Fruit fly (Drosophila melanogaster) whole organism, embryonic: Measurements from ENCODE around the gene CG46460.
A peak's percentile ranks its signal among the peaks of the same experiment; 100 is the strongest.

Source experiments
- Atf3 ChIP-seq: fragments of 200-800 bp; sonication (Bioruptor generic); optimal IDR thresholded peaks from 3 replicates; lab custom pipeline; 2016; ENCODE audit warnings: missing biosample characterization, missing genetic modification characterization
- CG11085 ChIP-seq: fragments of 200-800 bp; sonication (Bioruptor generic); IDR thresholded peaks from 2 replicates; pipeline ENCODE4 v1.3.6; 2022; ENCODE audit warnings: missing biosample characterization, missing genetic modification characterization
- CG11695 ChIP-seq: fragments of 200-800 bp; sonication (Bioruptor generic); IDR thresholded peaks from 3 replicates; pipeline ENCODE4 v1.3.6; 2022; ENCODE audit warnings: missing biosample characterization, missing genetic modification characterization
- CG12236 ChIP-seq: fragments of 200-800 bp; sonication (Bioruptor generic); optimal IDR thresholded peaks from 2 replicates; lab custom pipeline; 2016; ENCODE audit warnings: missing biosample characterization, missing genetic modification characterization
- CG12299 ChIP-seq: fragments of 200-800 bp; sonication (Bioruptor generic); optimal IDR thresholded peaks from 2 replicates; lab custom pipeline; 2018; ENCODE audit warnings: missing biosample characterization, mild to moderate bottlenecking, missing genetic modification characterization
- CG12659 ChIP-seq: fragments of 200-800 bp; sonication (Bioruptor generic); optimal IDR thresholded peaks from 3 replicates; lab custom pipeline; 2017; ENCODE audit warnings: mild to moderate bottlenecking, missing biosample characterization, missing genetic modification reagents, missing genetic modification characterization
- CG14441 ChIP-seq: fragments of 200-800 bp; sonication (Bioruptor generic); IDR thresholded peaks from 2 replicates; pipeline ENCODE4 v1.3.6; 2022; ENCODE audit warnings: missing biosample characterization, missing genetic modification characterization
- CG17385 ChIP-seq: fragments of 200-800 bp; sonication (Bioruptor generic); optimal IDR thresholded peaks from 3 replicates; lab custom pipeline; 2018; ENCODE audit warnings: missing biosample characterization, mild to moderate bottlenecking, missing genetic modification characterization
- CG18619 ChIP-seq: fragments of 200-800 bp; sonication (Bioruptor generic); optimal IDR thresholded peaks from 3 replicates; lab custom pipeline; 2017; ENCODE audit warnings: missing biosample characterization, mild to moderate bottlenecking, missing genetic modification characterization
- CG18764 ChIP-seq: fragments of 200-800 bp; sonication (Bioruptor generic); optimal IDR thresholded peaks from 3 replicates; lab custom pipeline; 2016; ENCODE audit warnings: missing biosample characterization, missing genetic modification characterization
- CG32772 ChIP-seq: fragments of 200-800 bp; sonication (Bioruptor generic); IDR thresholded peaks from 2 replicates; pipeline ENCODE4 v1.3.6; 2022; ENCODE audit warnings: missing biosample characterization, missing genetic modification characterization
- CG4617 ChIP-seq: fragments of 200-800 bp; sonication (Bioruptor generic); optimal IDR thresholded peaks from 3 replicates; lab custom pipeline; 2016; ENCODE audit warnings: missing biosample characterization, missing genetic modification characterization, borderline replicate concordance
- CG4854 ChIP-seq: fragments of 200-800 bp; sonication (Bioruptor generic); optimal IDR thresholded peaks from 2 replicates; lab custom pipeline; 2016; ENCODE audit warnings: missing biosample characterization, missing genetic modification characterization, inconsistent platforms
- CG8478 ChIP-seq: fragments of >200 bp; optimal IDR thresholded peaks from 2 replicates; lab custom pipeline; 2018
- CG9727 ChIP-seq: fragments of 200-800 bp; sonication (Bioruptor generic); optimal IDR thresholded peaks from 3 replicates; lab custom pipeline; 2017; ENCODE audit warnings: missing biosample characterization, mild to moderate bottlenecking, missing genetic modification characterization
- CrebB ChIP-seq: fragments of 200-800 bp; sonication (Bioruptor generic); optimal IDR thresholded peaks from 3 replicates; lab custom pipeline; 2018; ENCODE audit warnings: missing biosample characterization, mild to moderate bottlenecking, missing genetic modification characterization
- Dbx ChIP-seq: fragments of 200-800 bp; sonication (Bioruptor generic); IDR thresholded peaks from 3 replicates; pipeline ENCODE4 v1.3.6; 2022; ENCODE audit warnings: missing biosample characterization, missing genetic modification characterization
- Dip2 ChIP-seq: fragments of 200-800 bp; sonication (Bioruptor generic); IDR thresholded peaks from 2 replicates; pipeline ENCODE4 v1.3.6; 2022; ENCODE audit warnings: missing biosample characterization, missing genetic modification characterization
- Dip3 ChIP-seq: fragments of 200-800 bp; sonication (Bioruptor generic); optimal IDR thresholded peaks from 3 replicates; lab custom pipeline; 2016; ENCODE audit warnings: missing biosample characterization, missing genetic modification characterization
- Doc3 ChIP-seq: fragments of 200-800 bp; sonication (Bioruptor generic); IDR thresholded peaks from 3 replicates; pipeline ENCODE4 v1.3.6; 2022; ENCODE audit warnings: missing biosample characterization, missing genetic modification characterization; ENCODE audit not compliant: partially characterized antibody
- Dp ChIP-seq: fragments of 200-800 bp; sonication (Bioruptor generic); optimal IDR thresholded peaks from 2 replicates; lab custom pipeline; 2018; ENCODE audit warnings: missing biosample characterization, mild to moderate bottlenecking, missing genetic modification characterization, moderate library complexity
- Elba2 ChIP-seq: fragments of 200-800 bp; sonication (Bioruptor generic); optimal IDR thresholded peaks from 3 replicates; lab custom pipeline; 2016; ENCODE audit warnings: missing biosample characterization, missing genetic modification characterization
- Fer2 ChIP-seq: fragments of 200-800 bp; sonication (Bioruptor generic); optimal IDR thresholded peaks from 2 replicates; lab custom pipeline; 2018; ENCODE audit warnings: missing biosample characterization, mild to moderate bottlenecking, missing genetic modification characterization, moderate library complexity
- Hr3 ChIP-seq: fragments of 200-800 bp; sonication (Bioruptor generic); optimal IDR thresholded peaks from 3 replicates; lab custom pipeline; 2016; ENCODE audit warnings: missing biosample characterization, missing genetic modification characterization
- NFAT ChIP-seq: fragments of 200-800 bp; sonication (Bioruptor generic); IDR thresholded peaks from 2 replicates; pipeline ENCODE4 v1.3.6; 2022; ENCODE audit warnings: missing biosample characterization, missing genetic modification characterization
- Opbp ChIP-seq: fragments of 200-800 bp; sonication (Bioruptor generic); IDR thresholded peaks from 3 replicates; pipeline ENCODE4 v1.3.6; 2022; ENCODE audit warnings: missing biosample characterization, missing genetic modification characterization; ENCODE audit not compliant: partially characterized antibody
- Six4 ChIP-seq: fragments of 200-800 bp; sonication (Bioruptor generic); optimal IDR thresholded peaks from 2 replicates; lab custom pipeline; 2016; ENCODE audit warnings: missing biosample characterization, missing genetic modification characterization
- Sry-β ChIP-seq: fragments of 200-800 bp; sonication (Bioruptor generic); optimal IDR thresholded peaks from 2 replicates; lab custom pipeline; 2018; ENCODE audit warnings: missing biosample characterization, mild to moderate bottlenecking, missing genetic modification characterization, moderate library complexity
- Ssrp ChIP-seq: fragments of 200-800 bp; sonication (Bioruptor generic); optimal IDR thresholded peaks from 2 replicates; lab custom pipeline; 2018; ENCODE audit warnings: missing biosample characterization, mild to moderate bottlenecking, missing genetic modification characterization, moderate library complexity
- Usf ChIP-seq: fragments of 200-800 bp; sonication (Bioruptor generic); optimal IDR thresholded peaks from 2 replicates; lab custom pipeline; 2017; ENCODE audit warnings: missing genotype, missing biosample characterization, missing genetic modification characterization
- al ChIP-seq: fragments of 200-800 bp; sonication (Bioruptor generic); IDR thresholded peaks from 2 replicates; pipeline ENCODE4 v1.3.6; 2022; ENCODE audit warnings: missing biosample characterization, missing genetic modification characterization
- ash1 ChIP-seq: fragments of 200-800 bp; sonication (Bioruptor generic); optimal IDR thresholded peaks from 2 replicates; lab custom pipeline; 2018; ENCODE audit warnings: missing biosample characterization, mild to moderate bottlenecking, missing genetic modification characterization
- az2 ChIP-seq: fragments of 200-800 bp; sonication (Bioruptor generic); optimal IDR thresholded peaks from 3 replicates; lab custom pipeline; 2016; ENCODE audit warnings: missing biosample characterization, missing genetic modification characterization
- bab2 ChIP-seq: fragments of 200-800 bp; sonication (Bioruptor generic); optimal IDR thresholded peaks from 2 replicates; lab custom pipeline; 2016; ENCODE audit warnings: missing biosample characterization, missing genetic modification characterization
- btn ChIP-seq: fragments of 200-800 bp; sonication (Bioruptor generic); optimal IDR thresholded peaks from 2 replicates; lab custom pipeline; 2016; ENCODE audit warnings: missing biosample characterization, missing genetic modification characterization
- ems ChIP-seq: fragments of 200-800 bp; sonication (Bioruptor generic); optimal IDR thresholded peaks from 3 replicates; lab custom pipeline; 2016; ENCODE audit warnings: missing biosample characterization, missing genetic modification characterization
- fd64A ChIP-seq: fragments of 200-800 bp; sonication (Bioruptor generic); optimal IDR thresholded peaks from 3 replicates; lab custom pipeline; 2018; ENCODE audit warnings: missing biosample characterization, mild to moderate bottlenecking, missing genetic modification characterization
- grn ChIP-seq: fragments of 200-800 bp; sonication (Bioruptor generic); optimal IDR thresholded peaks from 3 replicates; lab custom pipeline; 2017; ENCODE audit warnings: missing biosample characterization, missing genetic modification characterization
- jing ChIP-seq: fragments of 200-800 bp; sonication (Bioruptor generic); optimal IDR thresholded peaks from 2 replicates; lab custom pipeline; 2018; ENCODE audit warnings: missing biosample characterization, mild to moderate bottlenecking, missing genetic modification characterization
- kah ChIP-seq: fragments of 200-800 bp; sonication (Bioruptor generic); optimal IDR thresholded peaks from 2 replicates; lab custom pipeline; 2018; ENCODE audit warnings: missing biosample characterization, mild to moderate bottlenecking, missing genetic modification characterization
- ken ChIP-seq: fragments of 200-800 bp; sonication (Bioruptor generic); IDR thresholded peaks from 3 replicates; pipeline ENCODE4 v1.3.6; 2022; ENCODE audit warnings: missing biosample characterization, missing genetic modification characterization
- nmo ChIP-seq: fragments of 200-800 bp; sonication (Bioruptor generic); optimal IDR thresholded peaks from 2 replicates; lab custom pipeline; 2018; ENCODE audit warnings: missing biosample characterization, mild to moderate bottlenecking, missing genetic modification characterization, moderate library complexity
- onecut ChIP-seq: fragments of 200-800 bp; sonication (Bioruptor generic); IDR thresholded peaks from 2 replicates; pipeline ENCODE4 v1.3.6; 2022; ENCODE audit warnings: missing biosample characterization, missing genetic modification characterization
- sc ChIP-seq, 3 experiments: fragments of >200 bp in 2 of 3; fragments of 200-800 bp in 1 of 3; sonication (Bioruptor generic) in 1 of 3; optimal IDR thresholded peaks; 2 replicates in 2 of 3; 3 replicates in 1 of 3; lab custom pipeline; 2017; ENCODE audit warnings: mild to moderate bottlenecking in 1 of 3, missing biosample characterization in 1 of 3, missing genetic modification characterization in 1 of 3, missing genetic modification reagents in 1 of 3
- sob ChIP-seq: fragments of 200-800 bp; sonication (Bioruptor generic); IDR thresholded peaks from 2 replicates; pipeline ENCODE4 v1.3.6; 2022; ENCODE audit warnings: missing biosample characterization, missing genetic modification characterization
- sr ChIP-seq: fragments of 200-800 bp; sonication (Bioruptor generic); IDR thresholded peaks from 3 replicates; pipeline ENCODE4 v1.3.6; 2022; ENCODE audit warnings: missing biosample characterization, missing genetic modification characterization
- stc ChIP-seq: fragments of 200-800 bp; sonication (Bioruptor generic); IDR thresholded peaks from 2 replicates; pipeline ENCODE4 v1.3.6; 2022; ENCODE audit warnings: missing biosample characterization, missing genetic modification characterization
- vvl ChIP-seq: fragments of 200-800 bp; sonication (Bioruptor generic); IDR thresholded peaks from 2 replicates; pipeline ENCODE4 v1.3.6; 2022; ENCODE audit warnings: missing biosample characterization, missing genetic modification characterization
- wor ChIP-seq: fragments of 200-800 bp; sonication (Bioruptor generic); IDR thresholded peaks from 2 replicates; pipeline ENCODE4 v1.3.6; 2022; ENCODE audit warnings: missing biosample characterization, missing genetic modification characterization
- zf30C ChIP-seq: fragments of 200-800 bp; sonication (Bioruptor generic); optimal IDR thresholded peaks from 3 replicates; lab custom pipeline; 2018; ENCODE audit warnings: missing biosample characterization, mild to moderate bottlenecking, missing genetic modification characterization

The CG46460 gene

DNA sequence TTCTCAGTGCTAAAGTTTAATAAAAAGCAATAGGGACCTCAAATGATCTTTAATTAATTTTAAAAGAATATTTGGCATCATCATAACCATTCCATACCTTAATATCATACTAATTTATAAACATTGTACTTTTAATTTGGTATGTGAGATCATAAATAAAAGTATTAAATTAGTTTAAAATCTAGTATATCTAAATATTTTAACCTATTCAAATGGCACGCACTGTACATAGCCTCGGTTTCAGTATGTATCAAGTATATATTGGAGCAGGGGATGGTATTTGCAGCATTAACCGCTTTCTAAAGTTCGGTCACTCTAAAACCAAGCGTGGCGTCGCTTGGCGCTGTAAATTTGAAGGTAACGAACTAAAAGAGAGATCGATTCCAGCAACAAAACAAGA, 15.3 kb upstream of the CG46460 start, which contains the start of gene pav (continued):
- TF ChIP-seq CG4854 (GFP tag; lab: Kevin White, UChicago) (no peak), ken (GFP tag; lab: Robert Waterston, UW) (no peak), kah (no peak), Atf3 (GFP tag; lab: Kevin White, UChicago) (no peak), NFAT (peak; percentile 19; the same call in 1 of the 2 replicates), stc (GFP tag; lab: Robert Waterston, UW) (peak; percentile 72), zf30C (GFP tag; lab: Kevin White, UChicago) (no peak), Ssrp (tag; lab: Kevin White, UChicago) (no peak), Hr3 (GFP tag; lab: Kevin White, UChicago) (peak; percentile 18), CG14441 (GFP tag; lab: Robert Waterston, UW) (peak; percentile 55), ash1 (GFP tag; lab: Kevin White, UChicago) (no peak), CG11085 (GFP tag; lab: Robert Waterston, UW) (0 out of 2 replicates have a peak, but pooled peaks have one; percentile 11), Opbp (0 out of 3 replicates have a peak, but pooled peaks have one; percentile 6), CG11695 (GFP tag; lab: Robert Waterston, UW) (peak; percentile 80), vvl (peak; percentile 70), CG8478 (lab: Kevin White, UChicago) (no peak), CG12299 (tag; lab: Kevin White, UChicago) (peak; percentile 6), onecut (GFP tag; lab: Robert Waterston, UW) (peak; percentile 24; the same call in 1 of the 2 replicates), Doc3 (GFP tag; lab: Robert Waterston, UW) (no peak), al (GFP tag; lab: Robert Waterston, UW) (0 out of 2 replicates have a peak, but pooled peaks have one; percentile 26), CG12236 (GFP tag; lab: Kevin White, UChicago) (no peak), az2 (GFP tag; lab: Kevin White, UChicago) (peak; percentile 1), CG18764 (GFP tag; lab: Kevin White, UChicago) (no peak), CG4617 (peak; percentile 31), jing (GFP tag; lab: Kevin White, UChicago) (no peak), CG9727 (GFP tag; lab: Kevin White, UChicago) (peak; percentile 10), btn (no peak), sob (GFP tag; lab: Robert Waterston, UW) (peak; percentile 49), nmo (peak; percentile 60), fd64A (GFP tag; lab: Kevin White, UChicago) (no peak), Dip3 (GFP tag; lab: Kevin White, UChicago) (no peak), Usf (no peak), Six4 (GFP tag; lab: Kevin White, UChicago) (no peak)

DNA sequence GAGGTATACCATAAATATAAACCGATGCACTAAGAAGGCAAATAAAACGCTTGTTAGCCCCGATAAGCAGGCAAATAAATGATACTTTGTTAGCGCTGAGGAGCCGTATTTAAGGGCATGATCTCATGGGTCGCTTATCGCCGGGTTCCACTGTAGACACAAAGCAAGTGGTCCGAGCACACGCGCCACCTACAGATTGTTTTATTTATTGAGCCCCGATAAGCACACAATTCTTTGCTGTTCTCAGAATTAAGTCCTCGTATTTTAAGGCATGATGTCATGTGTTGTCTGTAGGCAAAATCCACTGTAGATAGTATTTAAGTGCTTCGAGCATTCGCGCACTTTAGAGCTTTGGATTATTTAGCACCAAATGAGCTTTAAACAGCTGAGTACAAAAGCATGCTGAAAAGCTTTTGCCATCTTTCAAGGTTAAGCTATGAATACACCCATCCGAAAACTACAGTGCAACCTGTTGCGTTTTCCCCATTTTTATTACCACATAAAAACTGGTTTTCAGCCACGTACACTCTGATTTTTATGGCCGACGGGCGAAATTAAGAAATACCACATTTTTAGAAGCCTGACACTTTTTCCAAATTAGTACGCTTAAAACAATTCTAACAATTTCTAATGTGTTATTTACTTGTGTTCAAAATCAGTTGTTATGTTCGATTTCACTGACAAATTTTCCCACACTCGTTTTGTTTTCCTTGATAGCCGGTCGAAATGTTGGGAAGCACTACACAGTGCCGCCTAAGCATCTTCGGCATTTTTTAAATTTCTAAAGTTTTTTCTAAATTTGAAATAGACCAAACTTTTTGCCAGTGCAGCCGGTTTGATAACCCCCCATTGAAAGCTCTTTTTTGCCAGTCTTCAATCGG, 12.6 kb upstream of the CG46460 start, which contains the start of gene Sqor:
Gene Sqor, plus strand, starts transcription at position 732 of the 881 bp plus-strand sequence.
- TF ChIP-seq Dip2 (GFP tag; lab: Robert Waterston, UW), result peak; percentile 35; the same call in 1 of the 2 replicates
- no peak for TF ChIP-seq sc (optimal IDR thresholded peaks at IDR 0.05; lab: Kevin White, UChicago)
- no peak for TF ChIP-seq sc (GFP tag; optimal IDR thresholded peaks at IDR 0.05; lab: Kevin White, UChicago)
- no peak for TF ChIP-seq Elba2 (GFP tag; lab: Kevin White, UChicago)
- TF ChIP-seq CG4617, result peak; percentile 4
- peak; percentile 61; the same call in 2 of the 3 replicates for TF ChIP-seq sr (GFP tag; lab: Robert Waterston, UW)
- TF ChIP-seq wor (GFP tag; lab: Robert Waterston, UW), result peak; percentile 70
- TF ChIP-seq grn, result peak; percentile 8
- peak; percentile 66 for TF ChIP-seq Fer2 (tag; lab: Kevin White, UChicago)
- TF ChIP-seq Dbx (GFP tag; lab: Robert Waterston, UW), result peak; percentile 73
- peak; percentile 91 for TF ChIP-seq CG12659 (GFP tag; lab: Kevin White, UChicago)
- peak; percentile 71 for TF ChIP-seq bab2 (GFP tag; lab: Kevin White, UChicago)
- TF ChIP-seq Dp (GFP tag; lab: Kevin White, UChicago), result peak; percentile 23
- TF ChIP-seq CG18619 (GFP tag; lab: Kevin White, UChicago), result peak; percentile 91
- peak; percentile 72 for TF ChIP-seq CG32772 (GFP tag; lab: Robert Waterston, UW)
- TF ChIP-seq CrebB (tag; lab: Kevin White, UChicago), result peak; percentile 73
- TF ChIP-seq Sry-β, result no peak
- peak; percentile 91 for TF ChIP-seq ems (GFP tag; lab: Kevin White, UChicago)
- peak; percentile 83 for TF ChIP-seq CG17385 (GFP tag; lab: Kevin White, UChicago)
